Fruit fly (Drosophila melanogaster): ENCODE measurements around the gene CG8745.

CG8745 gene

DNA sequence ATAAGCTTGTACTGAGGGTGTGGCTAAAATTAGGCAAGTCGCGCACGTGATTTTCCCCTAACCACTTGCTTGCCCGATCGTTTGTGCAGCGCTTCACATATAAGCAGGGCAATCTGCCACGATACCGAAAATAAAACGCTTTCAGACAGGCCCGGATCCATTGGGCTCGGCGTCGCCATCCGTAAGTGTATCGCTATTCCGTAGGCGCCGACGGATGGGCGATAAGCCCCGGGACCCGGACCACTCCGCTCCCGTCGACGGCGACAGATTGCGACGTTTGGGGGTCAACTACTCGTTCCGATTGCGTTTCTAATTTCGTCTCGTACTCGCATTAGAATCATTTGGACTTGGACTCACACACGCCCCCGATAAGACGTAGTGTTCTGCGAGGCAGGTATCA, 4.3 kb downstream of the CG8745 start (continued):
- peak; percentile 92 for TF ChIP-seq Opbp (GFP tag; IDR thresholded peaks at IDR 0.05; ENCODE audit: partially characterized antibody)
- no peak for TF ChIP-seq sqz (GFP tag; optimal IDR thresholded peaks at IDR 0.05)
- peak; percentile 76 for TF ChIP-seq Camta (GFP tag; optimal IDR thresholded peaks at IDR 0.05)
- TF ChIP-seq Xbp1 (GFP tag; optimal IDR thresholded peaks at IDR 0.05) = peak; percentile 94

DNA sequence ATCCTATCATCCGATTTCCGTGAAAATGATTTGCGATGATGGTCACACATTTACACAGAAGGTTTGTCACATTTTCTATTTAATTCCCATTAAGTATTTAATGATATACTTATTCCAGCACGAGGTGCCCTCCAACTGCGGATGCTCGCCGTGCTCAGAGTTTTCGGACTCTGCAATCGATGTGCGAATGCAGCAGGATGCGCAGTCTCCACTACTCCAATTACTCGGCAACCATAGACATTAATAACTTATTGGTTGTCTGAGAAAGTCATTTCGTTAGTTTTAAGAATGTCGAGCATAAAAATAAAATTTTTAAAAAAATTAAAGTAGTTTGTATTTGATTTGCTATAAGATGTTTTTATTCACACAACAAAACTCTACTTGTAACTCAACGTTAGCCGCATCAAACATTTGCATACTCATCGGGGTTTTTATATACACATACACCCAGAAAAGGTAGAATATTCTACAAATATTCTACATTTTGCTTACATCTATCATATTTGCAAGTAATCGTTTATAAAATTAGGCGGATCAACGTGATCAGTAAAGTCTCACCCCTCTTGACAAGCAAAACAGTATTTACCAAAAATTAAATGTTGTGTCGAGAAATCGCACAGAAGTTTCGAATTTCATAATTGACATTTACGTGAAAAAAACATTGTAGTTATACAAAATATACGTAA, 6.9 kb downstream of the CG8745 start:
- no peak for TF ChIP-seq HmgZ (tag; optimal IDR thresholded peaks at IDR 0.05)
- no peak for TF ChIP-seq Max (GFP tag; optimal IDR thresholded peaks at IDR 0.05)
- TF ChIP-seq croc (GFP tag; conservative IDR thresholded peaks at IDR 0.05) = no peak
- no peak for TF ChIP-seq bab2 (GFP tag; optimal IDR thresholded peaks at IDR 0.05)
- TF ChIP-seq HLH4C (GFP tag; IDR thresholded peaks at IDR 0.05; ENCODE audit: partially characterized antibody) = no peak
- peak; percentile 79 for TF ChIP-seq CTCF (GFP tag; optimal IDR thresholded peaks at IDR 0.05)
- TF ChIP-seq ftz-f1 (GFP tag; optimal IDR thresholded peaks at IDR 0.05) = no peak
- no peak for TF ChIP-seq CG17385 (GFP tag; optimal IDR thresholded peaks at IDR 0.05)
- no peak for TF ChIP-seq gt (GFP tag; IDR thresholded peaks at IDR 0.05)
- no peak for TF ChIP-seq CG11696 (GFP tag; IDR thresholded peaks at IDR 0.05)
- no peak for TF ChIP-seq CG31388 (GFP tag; optimal IDR thresholded peaks at IDR 0.05)
- TF ChIP-seq sob (GFP tag; IDR thresholded peaks at IDR 0.05) = no peak
- TF ChIP-seq CG16813 (GFP tag; IDR thresholded peaks at IDR 0.05; ENCODE audit: partially characterized antibody) = peak; percentile 55; the same call in 2 of the 3 replicates
- TF ChIP-seq Vsx1 (GFP tag; optimal IDR thresholded peaks at IDR 0.05) = no peak
- TF ChIP-seq sima (GFP tag; optimal IDR thresholded peaks at IDR 0.05) = no peak
- no peak for TF ChIP-seq tio (GFP tag; optimal IDR thresholded peaks at IDR 0.05)
- peak; percentile 28 for TF ChIP-seq stwl (tag; optimal IDR thresholded peaks at IDR 0.05)
- TF ChIP-seq CG7556 (GFP tag; optimal IDR thresholded peaks at IDR 0.05) = no peak
- TF ChIP-seq CG3995 (GFP tag; optimal IDR thresholded peaks at IDR 0.05) = peak; percentile 72
- peak; percentile 66 for TF ChIP-seq amos (GFP tag; IDR thresholded peaks at IDR 0.05; ENCODE audit: partially characterized antibody)
- TF ChIP-seq so (GFP tag; IDR thresholded peaks at IDR 0.05) = no peak
- no peak for TF ChIP-seq Gug (GFP tag; IDR thresholded peaks at IDR 0.05)
- TF ChIP-seq gfzf (GFP tag; optimal IDR thresholded peaks at IDR 0.05) = no peak
- peak; percentile 47; the same call in 1 of the 3 replicates for TF ChIP-seq CG11560 (tag; IDR thresholded peaks at IDR 0.05)
- TF ChIP-seq Bgb (GFP tag; IDR thresholded peaks at IDR 0.05; ENCODE audit: partially characterized antibody) = peak; percentile 61; the same call in 1 of the 2 replicates
- peak; percentile 43 for TF ChIP-seq pita (GFP tag; optimal IDR thresholded peaks at IDR 0.05)
- no peak for TF ChIP-seq onecut (GFP tag; IDR thresholded peaks at IDR 0.05)
- TF ChIP-seq Opbp (GFP tag; IDR thresholded peaks at IDR 0.05; ENCODE audit: partially characterized antibody) = no peak
- no peak for TF ChIP-seq PHDP (tag; optimal IDR thresholded peaks at IDR 0.05)
- no peak for TF ChIP-seq CG8359 (GFP tag; optimal IDR thresholded peaks at IDR 0.05; ENCODE audit: borderline replicate concordance)
- no peak for TF ChIP-seq h (optimal IDR thresholded peaks at IDR 0.05)
- no peak for TF ChIP-seq sug (tag; optimal IDR thresholded peaks at IDR 0.05)
- TF ChIP-seq zen (tag; optimal IDR thresholded peaks at IDR 0.05) = peak; percentile 3
- TF ChIP-seq kah (GFP tag; optimal IDR thresholded peaks at IDR 0.05) = no peak
- TF ChIP-seq nerfin-1 (tag; optimal IDR thresholded peaks at IDR 0.05) = no peak
- TF ChIP-seq NC2α (GFP tag; optimal IDR thresholded peaks at IDR 0.05) = no peak
- TF ChIP-seq CG18011 (GFP tag; optimal IDR thresholded peaks at IDR 0.05) = no peak
- TF ChIP-seq bbx (GFP tag; IDR thresholded peaks at IDR 0.05; ENCODE audit: partially characterized antibody) = 0 out of 2 replicates have a peak, but pooled peaks have one; percentile 11
- no peak for TF ChIP-seq CG1529 (GFP tag; optimal IDR thresholded peaks at IDR 0.05)
- TF ChIP-seq CG14860 (GFP tag; IDR thresholded peaks at IDR 0.05; ENCODE audit: partially characterized antibody) = 0 out of 3 replicates have a peak, but pooled peaks have one; percentile 37
- TF ChIP-seq ara (GFP tag; IDR thresholded peaks at IDR 0.05) = no peak
- no peak for TF ChIP-seq aop (GFP tag; IDR thresholded peaks at IDR 0.05)
- TF ChIP-seq dysf (GFP tag; IDR thresholded peaks at IDR 0.05) = no peak
- TF ChIP-seq sens (GFP tag) = peak; percentile 74
- TF ChIP-seq vnd (GFP tag; IDR thresholded peaks at IDR 0.05; ENCODE audit: partially characterized antibody) = 0 out of 3 replicates have a peak, but pooled peaks have one; percentile 40

All from whole organism, embryonic.